Worm (Caenorhabditis elegans) whole organism, L3 larva: ENCODE data around the gene chil-21.

ENCODE experiments used
- aly-2 ChIP-seq: fragments of 150-350 bp; optimal IDR thresholded peaks from 2 replicates; lab custom pipeline; 2014; ENCODE audit warnings: missing biosample characterization, missing genetic modification characterization
- ceh-82 ChIP-seq: fragments of 150-350 bp; optimal IDR thresholded peaks from 2 replicates; lab custom pipeline; 2014; ENCODE audit warnings: missing biosample characterization, missing genetic modification characterization
- egl-27 ChIP-seq: sonication (generic microtip); optimal IDR thresholded peaks from 4 replicates; lab custom pipeline; 2017; ENCODE audit warnings: missing biosample characterization, missing genetic modification reagents, missing genetic modification characterization
- fkh-10 ChIP-seq: sonication (generic microtip); optimal IDR thresholded peaks from 2 replicates; lab custom pipeline; 2017; ENCODE audit warnings: missing biosample characterization, missing genetic modification reagents, missing genetic modification characterization
- nhr-237 ChIP-seq: fragments of 150-350 bp; optimal IDR thresholded peaks from 2 replicates; lab custom pipeline; 2014; ENCODE audit warnings: missing biosample characterization, missing genetic modification characterization
- pha-4 ChIP-seq: fragments of 150-350 bp; optimal IDR thresholded peaks from 2 replicates; lab custom pipeline; 2014; ENCODE audit warnings: missing biosample characterization, missing genetic modification reagents, missing genetic modification characterization
- snpc-4 ChIP-seq: fragments of 150-350 bp; optimal IDR thresholded peaks from 2 replicates; lab custom pipeline; 2014; ENCODE audit warnings: missing biosample characterization, missing genetic modification characterization
- ztf-4 ChIP-seq: fragments of 150-350 bp; optimal IDR thresholded peaks from 2 replicates; lab custom pipeline; 2014; ENCODE audit warnings: missing biosample characterization, missing genetic modification characterization

- TF ChIP-seq ceh-82 (tag; lab: Kevin White, UChicago) (no peak), ztf-4 (no peak), pha-4 (tag; lab: Kevin White, UChicago) (peak; percentile 49), egl-27 (tag; lab: Kevin White, UChicago) (no peak), nhr-237 (tag; lab: Kevin White, UChicago) (no peak), aly-2 (tag; lab: Kevin White, UChicago) (no peak), fkh-10 (no peak), snpc-4 (tag; lab: Kevin White, UChicago) (no peak)
Observed at ce11 chrII:9468414-9468813, 6.6 kb upstream of the chil-21 start, which contains the start of gene chil-23.
